Fruit fly (Drosophila melanogaster): ENCODE results near the gene Gr64e.

The Gr64e gene

DNA sequence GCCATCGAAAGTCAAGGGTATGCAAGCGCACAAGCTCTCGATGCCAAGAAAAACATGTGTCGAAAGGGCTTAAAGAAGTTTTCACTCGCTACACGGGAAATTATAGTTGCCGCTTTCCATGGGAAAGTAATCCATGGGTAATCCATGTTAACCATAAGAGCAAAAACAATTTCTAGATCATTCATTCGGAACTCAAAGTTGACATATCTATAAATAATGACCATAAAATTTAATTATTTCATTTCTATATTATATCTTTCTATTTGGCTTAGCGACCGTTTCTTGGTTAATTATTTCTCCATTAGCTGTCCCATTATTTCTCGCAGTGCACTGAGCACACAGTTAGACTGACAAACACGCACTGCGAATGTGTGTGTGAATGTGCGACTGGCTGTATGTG is 31.2 kb upstream of the Gr64e start (continued):
- TF ChIP-seq CG18599 (GFP tag; optimal IDR thresholded peaks at IDR 0.05) (peak; percentile 49), ap (GFP tag; IDR thresholded peaks at IDR 0.05) (no peak), CG16813 (GFP tag; IDR thresholded peaks at IDR 0.05; ENCODE audit: partially characterized antibody) (no peak), CG14965 (GFP tag; optimal IDR thresholded peaks at IDR 0.05; ENCODE audit: borderline replicate concordance) (no peak), vnd (GFP tag; IDR thresholded peaks at IDR 0.05; ENCODE audit: partially characterized antibody) (no peak), D (optimal IDR thresholded peaks at IDR 0.05) (no peak), D (GFP tag; optimal IDR thresholded peaks at IDR 0.05) (no peak), grn (GFP tag; optimal IDR thresholded peaks at IDR 0.05) (no peak), ro (GFP tag; IDR thresholded peaks at IDR 0.05) (no peak), CG1602 (GFP tag; optimal IDR thresholded peaks at IDR 0.05) (no peak), Doc2 (GFP tag; IDR thresholded peaks at IDR 0.05) (no peak), HmgZ (tag; optimal IDR thresholded peaks at IDR 0.05) (no peak), da (GFP tag; optimal IDR thresholded peaks at IDR 0.05) (no peak), CG15073 (GFP tag; optimal IDR thresholded peaks at IDR 0.05) (no peak), trem (tag; optimal IDR thresholded peaks at IDR 0.05) (no peak), CG1024 (GFP tag; IDR thresholded peaks at IDR 0.05) (no peak), B-H1 (GFP tag; IDR thresholded peaks at IDR 0.05) (no peak), CG18764 (GFP tag; optimal IDR thresholded peaks at IDR 0.05) (no peak), Mad (GFP tag; optimal IDR thresholded peaks at IDR 0.05) (no peak), CG4854 (GFP tag; optimal IDR thresholded peaks at IDR 0.05) (no peak), dysf (GFP tag; IDR thresholded peaks at IDR 0.05) (no peak), CG3995 (GFP tag; optimal IDR thresholded peaks at IDR 0.05) (no peak), CG15696 (tag; optimal IDR thresholded peaks at IDR 0.05) (no peak), chm (GFP tag; IDR thresholded peaks at IDR 0.05) (no peak), zfh1 (GFP tag; IDR thresholded peaks at IDR 0.05) (no peak), Hsf (GFP tag; optimal IDR thresholded peaks at IDR 0.05) (peak; percentile 12), CG6854 (GFP tag; optimal IDR thresholded peaks at IDR 0.05) (no peak), tup (GFP tag; optimal IDR thresholded peaks at IDR 0.05) (no peak), CG2889 (GFP tag; IDR thresholded peaks at IDR 0.05) (no peak), CG4424 (GFP tag; optimal IDR thresholded peaks at IDR 0.05) (peak; percentile 9), p53 (GFP tag; optimal IDR thresholded peaks at IDR 0.05) (no peak), CG43689 (GFP tag; IDR thresholded peaks at IDR 0.05) (no peak), Bteb2 (GFP tag; optimal IDR thresholded peaks at IDR 0.05) (no peak), Fer2 (tag; optimal IDR thresholded peaks at IDR 0.05) (no peak), ash1 (GFP tag; optimal IDR thresholded peaks at IDR 0.05) (no peak), Chrac-16 (GFP tag; optimal IDR thresholded peaks at IDR 0.05) (no peak), mld (GFP tag; IDR thresholded peaks at IDR 0.05; ENCODE audit: partially characterized antibody) (no peak), CG18619 (GFP tag; optimal IDR thresholded peaks at IDR 0.05) (peak; percentile 59), CG18262 (tag; optimal IDR thresholded peaks at IDR 0.05) (peak; percentile 44), tgo (GFP tag; IDR thresholded peaks at IDR 0.05) (no peak; the same call in 2 of the 3 replicates), sob (GFP tag; IDR thresholded peaks at IDR 0.05) (no peak), gcm (GFP tag; optimal IDR thresholded peaks at IDR 0.05) (no peak), Rx (GFP tag; IDR thresholded peaks at IDR 0.05) (no peak), crp (GFP tag; optimal IDR thresholded peaks at IDR 0.05) (no peak), CG17612 (GFP tag; IDR thresholded peaks at IDR 0.05) (no peak), CG3281 (GFP tag; optimal IDR thresholded peaks at IDR 0.05) (peak; percentile 46), en (GFP tag; optimal IDR thresholded peaks at IDR 0.05) (no peak), Hr39 (optimal IDR thresholded peaks at IDR 0.05) (no peak), sens-2 (GFP tag; IDR thresholded peaks at IDR 0.05) (no peak), CG16779 (GFP tag; IDR thresholded peaks at IDR 0.05) (no peak), bcd (GFP tag; optimal IDR thresholded peaks at IDR 0.05) (peak; percentile 40), ab (GFP tag; optimal IDR thresholded peaks at IDR 0.05) (no peak), CG15479 (GFP tag; optimal IDR thresholded peaks at IDR 0.05) (no peak)

Data from whole organism, embryonic.